Fruit fly (Drosophila melanogaster) whole organism, embryonic: ENCODE data around the gene CG42366.
A peak's percentile ranks its signal among the peaks of the same experiment; 100 is the strongest.

Experiments used
- Aef1 ChIP-seq: fragments of 200-800 bp; sonication (Bioruptor generic); IDR thresholded peaks from 3 replicates; pipeline ENCODE4 v1.3.6; 2022; ENCODE audit warnings: missing biosample characterization, missing genetic modification characterization
- Atf3 ChIP-seq: fragments of 200-800 bp; sonication (Bioruptor generic); optimal IDR thresholded peaks from 3 replicates; lab custom pipeline; 2016; ENCODE audit warnings: missing biosample characterization, missing genetic modification characterization
- CG10366 ChIP-seq: fragments of 200-800 bp; sonication (Bioruptor generic); IDR thresholded peaks from 2 replicates; pipeline ENCODE4 v1.3.6; 2022; ENCODE audit warnings: missing biosample characterization, missing genetic modification characterization
- CG11247 ChIP-seq: fragments of 200-800 bp; sonication (Bioruptor generic); IDR thresholded peaks from 2 replicates; pipeline ENCODE4 v1.3.6; 2022; ENCODE audit warnings: missing biosample characterization, missing genetic modification characterization
- CG11398 ChIP-seq: fragments of 200-800 bp; sonication (Bioruptor generic); optimal IDR thresholded peaks from 2 replicates; lab custom pipeline; 2016; ENCODE audit warnings: missing biosample characterization, missing genetic modification characterization
- CG12942 ChIP-seq: fragments of 200-800 bp; sonication (Bioruptor generic); optimal IDR thresholded peaks from 3 replicates; lab custom pipeline; 2016; ENCODE audit warnings: missing biosample characterization, missing genetic modification characterization
- CG13894 ChIP-seq: fragments of 200-800 bp; sonication (Bioruptor generic); optimal IDR thresholded peaks from 3 replicates; lab custom pipeline; 2018; ENCODE audit warnings: missing biosample characterization, mild to moderate bottlenecking, missing genetic modification characterization, moderate library complexity
- CG15073 ChIP-seq: fragments of 200-800 bp; sonication (Bioruptor generic); optimal IDR thresholded peaks from 2 replicates; lab custom pipeline; 2016; ENCODE audit warnings: missing biosample characterization, missing genetic modification characterization
- CG15269 ChIP-seq: fragments of 200-800 bp; sonication (Bioruptor generic); optimal IDR thresholded peaks from 2 replicates; lab custom pipeline; 2018; ENCODE audit warnings: missing biosample characterization, mild to moderate bottlenecking, missing genetic modification characterization, moderate library complexity
- CG16813 ChIP-seq: fragments of 200-800 bp; sonication (Bioruptor generic); IDR thresholded peaks from 3 replicates; pipeline ENCODE4 v1.3.6; 2022; ENCODE audit warnings: missing biosample characterization, missing genetic modification characterization; ENCODE audit not compliant: partially characterized antibody
- CG17829 ChIP-seq: fragments of 200-800 bp; optimal IDR thresholded peaks from 2 replicates; lab custom pipeline; 2019; ENCODE audit warnings: missing biosample characterization, mild to moderate bottlenecking, missing genetic modification characterization, moderate library complexity
- CG18011 ChIP-seq: fragments of 200-800 bp; sonication (Bioruptor generic); optimal IDR thresholded peaks from 2 replicates; lab custom pipeline; 2017; ENCODE audit warnings: missing biosample characterization, missing genetic modification characterization, mild to moderate bottlenecking, moderate library complexity, missing genotype
- CG18476 ChIP-seq: fragments of 200-800 bp; sonication (Bioruptor generic); optimal IDR thresholded peaks from 2 replicates; lab custom pipeline; 2016; ENCODE audit warnings: missing biosample characterization, mild to moderate bottlenecking, missing genetic modification characterization
- CG18599 ChIP-seq: fragments of 200-800 bp; sonication (Bioruptor generic); optimal IDR thresholded peaks from 3 replicates; lab custom pipeline; 2017; ENCODE audit warnings: missing biosample characterization, missing genetic modification characterization, mild to moderate bottlenecking, moderate library complexity, missing genetic modification reagents
- CG18764 ChIP-seq: fragments of 200-800 bp; sonication (Bioruptor generic); optimal IDR thresholded peaks from 3 replicates; lab custom pipeline; 2016; ENCODE audit warnings: missing biosample characterization, missing genetic modification characterization
- CG2202 ChIP-seq: fragments of 200-800 bp; sonication (Bioruptor generic); optimal IDR thresholded peaks from 2 replicates; lab custom pipeline; 2018; ENCODE audit warnings: missing biosample characterization, mild to moderate bottlenecking, missing genetic modification characterization
- CG2678 ChIP-seq: fragments of 200-800 bp; sonication (Bioruptor generic); optimal IDR thresholded peaks from 3 replicates; lab custom pipeline; 2019; ENCODE audit warnings: missing biosample characterization, mild to moderate bottlenecking, missing genetic modification characterization, moderate library complexity
- CG2712 ChIP-seq: fragments of 200-800 bp; optimal IDR thresholded peaks from 3 replicates; lab custom pipeline; 2019; ENCODE audit warnings: missing biosample characterization, mild to moderate bottlenecking, missing genetic modification characterization, moderate library complexity
- CG3726 ChIP-seq: fragments of 200-800 bp; sonication (Bioruptor generic); IDR thresholded peaks from 3 replicates; pipeline ENCODE4, ENCODE4 v1.3.6; 2022; ENCODE audit warnings: missing biosample characterization, missing genetic modification characterization
- CG42726 ChIP-seq: fragments of 200-800 bp; sonication (Bioruptor generic); IDR thresholded peaks from 2 replicates; pipeline ENCODE4 v1.3.6; 2022; ENCODE audit warnings: missing biosample characterization, missing genetic modification characterization; ENCODE audit not compliant: partially characterized antibody
- CG5245 ChIP-seq: fragments of 200-800 bp; sonication (Bioruptor generic); optimal IDR thresholded peaks from 3 replicates; lab custom pipeline; 2016; ENCODE audit warnings: missing biosample characterization, missing genetic modification characterization
- CG6175 ChIP-seq: fragments of 200-800 bp; sonication (Bioruptor generic); IDR thresholded peaks from 3 replicates; pipeline ENCODE4 v1.3.6; 2022; ENCODE audit warnings: missing biosample characterization, missing genetic modification characterization
- CG7786 ChIP-seq: fragments of 200-800 bp; sonication (Bioruptor generic); optimal IDR thresholded peaks from 2 replicates; lab custom pipeline; 2016; ENCODE audit warnings: missing biosample characterization, missing genetic modification characterization
- CG8089 ChIP-seq: fragments of 200-800 bp; sonication (Bioruptor generic); optimal IDR thresholded peaks from 3 replicates; lab custom pipeline; 2016; ENCODE audit warnings: missing biosample characterization, missing genetic modification characterization
- CG9876 ChIP-seq: fragments of 200-800 bp; sonication (Bioruptor generic); optimal IDR thresholded peaks from 2 replicates; lab custom pipeline; 2016; ENCODE audit warnings: missing biosample characterization, missing genetic modification characterization
- Dip3 ChIP-seq: fragments of 200-800 bp; sonication (Bioruptor generic); optimal IDR thresholded peaks from 3 replicates; lab custom pipeline; 2016; ENCODE audit warnings: missing biosample characterization, missing genetic modification characterization
- Drgx ChIP-seq: fragments of 200-800 bp; sonication (Bioruptor generic); IDR thresholded peaks from 2 replicates; pipeline ENCODE4 v1.3.6; 2022; ENCODE audit warnings: missing biosample characterization, missing genetic modification characterization
- HLHmδ ChIP-seq: fragments of 200-800 bp; sonication (Bioruptor generic); optimal IDR thresholded peaks from 2 replicates; lab custom pipeline; 2018; ENCODE audit warnings: missing biosample characterization, mild to moderate bottlenecking, missing genetic modification characterization, moderate library complexity
- Lhr ChIP-seq: fragments of 200-800 bp; sonication (Bioruptor generic); optimal IDR thresholded peaks from 3 replicates; lab custom pipeline; 2017; ENCODE audit warnings: mild to moderate bottlenecking, missing biosample characterization, missing genetic modification reagents, missing genetic modification characterization
- Mad ChIP-seq: fragments of 200-800 bp; sonication (Bioruptor generic); optimal IDR thresholded peaks from 2 replicates; lab custom pipeline; 2016; ENCODE audit warnings: missing biosample characterization, missing genetic modification characterization
- Nf-YB ChIP-seq: fragments of 200-800 bp; sonication (Bioruptor generic); optimal IDR thresholded peaks from 3 replicates; lab custom pipeline; 2019; ENCODE audit warnings: missing biosample characterization, mild to moderate bottlenecking, missing genetic modification characterization, moderate library complexity
- Optix ChIP-seq: fragments of 200-800 bp; sonication (Bioruptor generic); IDR thresholded peaks from 3 replicates; pipeline ENCODE4 v1.3.6; 2022; ENCODE audit warnings: missing biosample characterization, missing genetic modification characterization
- Ssrp ChIP-seq: fragments of 200-800 bp; sonication (Bioruptor generic); optimal IDR thresholded peaks from 2 replicates; lab custom pipeline; 2018; ENCODE audit warnings: missing biosample characterization, mild to moderate bottlenecking, missing genetic modification characterization, moderate library complexity
- TFAM ChIP-seq: fragments of 200-800 bp; sonication (Bioruptor generic); optimal IDR thresholded peaks from 2 replicates; lab custom pipeline; 2017; ENCODE audit warnings: missing biosample characterization, missing genetic modification characterization, inconsistent platforms
- ab ChIP-seq: fragments of 200-800 bp; sonication (Bioruptor generic); optimal IDR thresholded peaks from 2 replicates; lab custom pipeline; 2016; ENCODE audit warnings: missing biosample characterization, missing genetic modification characterization
- ato ChIP-seq: fragments of 200-800 bp; sonication (Bioruptor generic); IDR thresholded peaks from 2 replicates; pipeline ENCODE4 v1.3.6; 2022; ENCODE audit warnings: missing biosample characterization, missing genetic modification characterization; ENCODE audit not compliant: partially characterized antibody
- bab2 ChIP-seq: fragments of 200-800 bp; sonication (Bioruptor generic); optimal IDR thresholded peaks from 2 replicates; lab custom pipeline; 2016; ENCODE audit warnings: missing biosample characterization, missing genetic modification characterization
- br ChIP-seq: fragments of >200 bp; optimal IDR thresholded peaks from 2 replicates; lab custom pipeline; 2017
- cas ChIP-seq: fragments of 200-800 bp; sonication (Bioruptor generic); IDR thresholded peaks from 2 replicates; pipeline ENCODE4 v1.3.6; 2022; ENCODE audit warnings: missing biosample characterization, missing genetic modification characterization
- ci ChIP-seq: fragments of 200-800 bp; sonication (Bioruptor generic); IDR thresholded peaks from 3 replicates; pipeline ENCODE4 v1.3.6; 2022; ENCODE audit warnings: missing biosample characterization, missing genetic modification characterization
- dpn ChIP-seq, 2 experiments: fragments of 200-800 bp; sonication (Bioruptor generic); optimal IDR thresholded peaks; 3 replicates each; lab custom pipeline; 2016; ENCODE audit warnings: missing biosample characterization in 2 of 2, missing genetic modification characterization in 2 of 2
- gro ChIP-seq: fragments of 200-800 bp; sonication (Bioruptor generic); optimal IDR thresholded peaks from 2 replicates; lab custom pipeline; 2016; ENCODE audit warnings: missing biosample characterization, missing genetic modification characterization
- ind ChIP-seq: fragments of 200-800 bp; sonication (Bioruptor generic); optimal IDR thresholded peaks from 3 replicates; lab custom pipeline; 2016; ENCODE audit warnings: missing biosample characterization, missing genetic modification characterization
- inv ChIP-seq: fragments of 200-800 bp; sonication (Bioruptor generic); IDR thresholded peaks from 2 replicates; pipeline ENCODE4 v1.3.6; 2022; ENCODE audit warnings: missing biosample characterization, missing genetic modification characterization; ENCODE audit not compliant: partially characterized antibody
- jumu ChIP-seq: fragments of 200-800 bp; sonication (Bioruptor generic); optimal IDR thresholded peaks from 3 replicates; lab custom pipeline; 2016; ENCODE audit warnings: missing biosample characterization, missing genetic modification characterization
- kah ChIP-seq: fragments of 200-800 bp; sonication (Bioruptor generic); optimal IDR thresholded peaks from 2 replicates; lab custom pipeline; 2018; ENCODE audit warnings: missing biosample characterization, mild to moderate bottlenecking, missing genetic modification characterization
- shn ChIP-seq: fragments of 200-800 bp; sonication (Bioruptor generic); optimal IDR thresholded peaks from 3 replicates; lab custom pipeline; 2016; ENCODE audit warnings: missing biosample characterization, missing genetic modification characterization
- toy ChIP-seq: fragments of 200-800 bp; sonication (Bioruptor generic); IDR thresholded peaks from 2 replicates; pipeline ENCODE4 v1.3.6; 2022; ENCODE audit warnings: missing biosample characterization, missing genetic modification characterization
- vfl ChIP-seq: fragments of 200-800 bp; sonication (Bioruptor generic); optimal IDR thresholded peaks from 2 replicates; lab custom pipeline; 2016; ENCODE audit warnings: missing biosample characterization, missing genetic modification characterization
- zf30C ChIP-seq: fragments of 200-800 bp; sonication (Bioruptor generic); optimal IDR thresholded peaks from 3 replicates; lab custom pipeline; 2018; ENCODE audit warnings: missing biosample characterization, mild to moderate bottlenecking, missing genetic modification characterization
- zfh2 ChIP-seq: fragments of 200-800 bp; sonication (Bioruptor generic); optimal IDR thresholded peaks from 2 replicates; lab custom pipeline; 2016; ENCODE audit warnings: missing biosample characterization, missing genetic modification characterization

The CG42366 gene

DNA sequence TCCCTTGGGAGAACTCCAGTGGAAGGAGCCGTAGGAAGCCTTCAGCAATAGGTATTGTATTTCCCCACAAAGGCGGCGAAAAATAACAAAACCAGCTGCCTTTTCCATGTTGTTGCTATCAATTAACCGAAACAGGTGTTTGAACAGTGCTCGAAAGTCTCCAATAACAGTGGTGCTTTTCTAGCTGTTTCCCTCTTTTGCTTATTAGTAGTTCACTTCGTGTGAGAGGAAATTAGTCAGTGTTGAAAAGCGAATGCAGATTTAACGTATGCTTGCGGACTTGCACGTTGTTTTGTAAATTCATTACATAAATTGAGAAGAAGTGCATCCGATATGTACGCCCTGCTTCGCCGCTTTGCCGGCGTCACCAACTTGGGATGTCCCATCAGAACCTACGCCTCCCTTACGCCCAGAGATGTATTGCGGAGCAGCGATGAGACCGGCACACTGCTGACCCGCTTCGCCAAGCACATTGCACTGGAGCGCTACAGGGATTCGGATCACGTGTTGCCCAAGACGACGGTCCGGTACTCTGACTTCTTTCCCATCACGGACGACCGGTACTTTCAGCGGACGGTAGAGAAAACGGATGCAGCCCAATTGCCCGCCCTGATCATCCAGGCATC lies 13.8 kb downstream of the CG42366 start, which contains the start of the genes Datp and CG4619 (continued):
- TF ChIP-seq CG9876 (GFP tag; lab: Kevin White, UChicago): peak; percentile 48
- TF ChIP-seq ind (GFP tag; lab: Kevin White, UChicago): peak; percentile 46
- TF ChIP-seq inv: no peak
- peak; percentile 63 to 66 for TF ChIP-seq dpn (GFP tag; optimal IDR thresholded peaks at IDR 0.05; lab: Kevin White, UChicago)
- TF ChIP-seq CG18764: peak; percentile 32
- TF ChIP-seq gro (GFP tag; lab: Kevin White, UChicago): peak; percentile 24
- TF ChIP-seq ci (GFP tag; lab: Robert Waterston, UW): peak; percentile 65
- peak; percentile 76 for TF ChIP-seq shn (GFP tag; lab: Kevin White, UChicago)
- TF ChIP-seq Drgx (GFP tag; lab: Robert Waterston, UW): peak; percentile 36; the same call in 1 of the 2 replicates
- no peak for TF ChIP-seq CG17829 (tag; lab: Kevin White, UChicago)
- no peak for TF ChIP-seq ato (GFP tag; lab: Robert Waterston, UW)
- TF ChIP-seq Dip3 (GFP tag; lab: Kevin White, UChicago): peak; percentile 42
- peak; percentile 60 for TF ChIP-seq CG7786 (GFP tag; lab: Kevin White, UChicago)
- TF ChIP-seq CG11247: peak; percentile 21; the same call in 1 of the 2 replicates
- TF ChIP-seq CG2712: peak; percentile 16
- peak; percentile 14 for TF ChIP-seq Mad (GFP tag; lab: Kevin White, UChicago)
- no peak for TF ChIP-seq CG2202
- TF ChIP-seq CG42726 (GFP tag; lab: Robert Waterston, UW): no peak
- TF ChIP-seq br (lab: Kevin White, UChicago): no peak
- TF ChIP-seq ab (GFP tag; lab: Kevin White, UChicago): no peak
- peak; percentile 54; the same call in 1 of the 2 replicates for TF ChIP-seq cas
- no peak for TF ChIP-seq CG15073 (GFP tag; lab: Kevin White, UChicago)
- TF ChIP-seq CG18476 (GFP tag; lab: Kevin White, UChicago): no peak
- peak; percentile 17 for TF ChIP-seq CG5245 (GFP tag; lab: Kevin White, UChicago)
- no peak for TF ChIP-seq CG18011 (GFP tag; lab: Kevin White, UChicago)
- no peak for TF ChIP-seq CG15269 (tag; lab: Kevin White, UChicago)
- no peak for TF ChIP-seq TFAM (GFP tag; lab: Kevin White, UChicago)
- peak; percentile 77 for TF ChIP-seq zfh2
- TF ChIP-seq jumu (GFP tag; lab: Kevin White, UChicago): peak; percentile 8
- peak; percentile 43 for TF ChIP-seq vfl
- no peak for TF ChIP-seq toy (GFP tag; lab: Robert Waterston, UW)
- TF ChIP-seq CG18599 (GFP tag; lab: Kevin White, UChicago): peak; percentile 72
- TF ChIP-seq CG16813 (GFP tag; lab: Robert Waterston, UW): no peak
- no peak for TF ChIP-seq Optix
- TF ChIP-seq Atf3 (GFP tag; lab: Kevin White, UChicago): no peak
- peak; percentile 5 for TF ChIP-seq bab2 (GFP tag; lab: Kevin White, UChicago)
- TF ChIP-seq kah (GFP tag; lab: Kevin White, UChicago): peak; percentile 97
- TF ChIP-seq CG6175 (GFP tag; lab: Robert Waterston, UW): no peak
- TF ChIP-seq CG10366 (GFP tag; lab: Robert Waterston, UW): no peak
- TF ChIP-seq CG8089 (GFP tag; lab: Kevin White, UChicago): peak; percentile 28
- TF ChIP-seq Lhr (GFP tag; lab: Kevin White, UChicago): no peak
- no peak for TF ChIP-seq CG13894 (tag; lab: Kevin White, UChicago)
- peak; percentile 50 for TF ChIP-seq CG12942 (GFP tag; lab: Kevin White, UChicago)
- TF ChIP-seq CG3726 (GFP tag; lab: Robert Waterston, UW): no peak
- TF ChIP-seq Nf-YB (GFP tag; lab: Kevin White, UChicago): no peak
- peak; percentile 19 for TF ChIP-seq zf30C (GFP tag; lab: Kevin White, UChicago)
- no peak for TF ChIP-seq Ssrp (tag; lab: Kevin White, UChicago)
- TF ChIP-seq CG11398: no peak
- TF ChIP-seq CG2678 (tag; lab: Kevin White, UChicago): no peak
- peak; percentile 59; the same call in 2 of the 3 replicates for TF ChIP-seq Aef1 (GFP tag; lab: Robert Waterston, UW)
- no peak for TF ChIP-seq HLHmδ
